Fruit fly (Drosophila melanogaster): Measurements from ENCODE around the gene Elp1.
A peak's percentile ranks its signal among the peaks of the same experiment; 100 is the strongest.

Elp1 gene

dm6 chr3R:11663441-11663840, 12.7 kb downstream of the Elp1 start (continued):
- TF ChIP-seq fd96Cb (tag; optimal IDR thresholded peaks at IDR 0.05) (peak; percentile 56), ATbp (GFP tag; optimal IDR thresholded peaks at IDR 0.05) (peak; percentile 29), so (GFP tag; IDR thresholded peaks at IDR 0.05) (no peak), run (tag; optimal IDR thresholded peaks at IDR 0.05) (peak; percentile 24), sr (GFP tag; IDR thresholded peaks at IDR 0.05) (no peak), btn (GFP tag; optimal IDR thresholded peaks at IDR 0.05) (no peak), CG2875 (GFP tag; optimal IDR thresholded peaks at IDR 0.05) (peak; percentile 19), CG15073 (GFP tag; optimal IDR thresholded peaks at IDR 0.05) (no peak), CG18476 (GFP tag; optimal IDR thresholded peaks at IDR 0.05) (no peak), da (GFP tag; optimal IDR thresholded peaks at IDR 0.05) (no peak), Blimp-1 (GFP tag; optimal IDR thresholded peaks at IDR 0.05) (peak; percentile 50), zen (tag; optimal IDR thresholded peaks at IDR 0.05) (no peak), CG13894 (tag; optimal IDR thresholded peaks at IDR 0.05) (no peak), CG11695 (GFP tag; IDR thresholded peaks at IDR 0.05) (0 out of 3 replicates have a peak, but pooled peaks have one; percentile 11), cato (GFP tag; optimal IDR thresholded peaks at IDR 0.05; ENCODE audit: borderline replicate concordance) (no peak), gce (GFP tag; IDR thresholded peaks at IDR 0.05) (no peak), ato (GFP tag; IDR thresholded peaks at IDR 0.05; ENCODE audit: partially characterized antibody) (no peak), CG1647 (GFP tag; optimal IDR thresholded peaks at IDR 0.05) (no peak), CG12744 (GFP tag; optimal IDR thresholded peaks at IDR 0.05) (no peak), Hmx (GFP tag; optimal IDR thresholded peaks at IDR 0.05) (no peak), Scr (GFP tag; IDR thresholded peaks at IDR 0.05; ENCODE audit: partially characterized antibody) (no peak), CG18599 (GFP tag; optimal IDR thresholded peaks at IDR 0.05) (no peak), CG10147 (GFP tag; optimal IDR thresholded peaks at IDR 0.05) (no peak), CG17829 (tag; optimal IDR thresholded peaks at IDR 0.05) (peak; percentile 47), CG15269 (tag; optimal IDR thresholded peaks at IDR 0.05) (peak; percentile 71), Abd-B (GFP tag; optimal IDR thresholded peaks at IDR 0.05) (peak; percentile 49), CG9932 (GFP tag; IDR thresholded peaks at IDR 0.05) (no peak), mam (GFP tag; optimal IDR thresholded peaks at IDR 0.05) (no peak), Bgb (GFP tag; IDR thresholded peaks at IDR 0.05; ENCODE audit: partially characterized antibody) (no peak), CG43689 (GFP tag; IDR thresholded peaks at IDR 0.05) (no peak), luna (GFP tag; optimal IDR thresholded peaks at IDR 0.05) (no peak), CG33557 (GFP tag; optimal IDR thresholded peaks at IDR 0.05) (no peak), CG17912 (GFP tag; optimal IDR thresholded peaks at IDR 0.05) (no peak), CG34224 (GFP tag; IDR thresholded peaks at IDR 0.05; ENCODE audit: partially characterized antibody) (no peak), CG7372 (GFP tag; IDR thresholded peaks at IDR 0.05) (no peak), CG10543 (GFP tag; optimal IDR thresholded peaks at IDR 0.05) (no peak), ci (GFP tag; IDR thresholded peaks at IDR 0.05) (0 out of 3 replicates have a peak, but pooled peaks have one; percentile 21), Ravus (GFP tag; IDR thresholded peaks at IDR 0.05) (no peak), Sry-β (GFP tag; optimal IDR thresholded peaks at IDR 0.05) (no peak), crp (GFP tag; optimal IDR thresholded peaks at IDR 0.05) (no peak), Dp (GFP tag; optimal IDR thresholded peaks at IDR 0.05) (no peak), CG9876 (GFP tag; optimal IDR thresholded peaks at IDR 0.05) (no peak), Sin3A (optimal IDR thresholded peaks at IDR 0.05) (no peak), CG16863 (GFP tag; optimal IDR thresholded peaks at IDR 0.05) (no peak), CG12071 (GFP tag; optimal IDR thresholded peaks at IDR 0.05) (peak; percentile 12), CG5245 (GFP tag; optimal IDR thresholded peaks at IDR 0.05) (no peak), chinmo (GFP tag; IDR thresholded peaks at IDR 0.05; ENCODE audit: partially characterized antibody) (no peak; the same call in 3 of the 4 replicates), CG18262 (tag; optimal IDR thresholded peaks at IDR 0.05) (peak; percentile 68), unpg (GFP tag; optimal IDR thresholded peaks at IDR 0.05) (peak; percentile 57), Bdp1 (GFP tag; optimal IDR thresholded peaks at IDR 0.05) (no peak)
